Fruit fly (Drosophila melanogaster): Measurements from ENCODE around the gene CG5162.
A peak's percentile ranks its signal among the peaks of the same experiment; 100 is the strongest.

Gene CG5162

DNA sequence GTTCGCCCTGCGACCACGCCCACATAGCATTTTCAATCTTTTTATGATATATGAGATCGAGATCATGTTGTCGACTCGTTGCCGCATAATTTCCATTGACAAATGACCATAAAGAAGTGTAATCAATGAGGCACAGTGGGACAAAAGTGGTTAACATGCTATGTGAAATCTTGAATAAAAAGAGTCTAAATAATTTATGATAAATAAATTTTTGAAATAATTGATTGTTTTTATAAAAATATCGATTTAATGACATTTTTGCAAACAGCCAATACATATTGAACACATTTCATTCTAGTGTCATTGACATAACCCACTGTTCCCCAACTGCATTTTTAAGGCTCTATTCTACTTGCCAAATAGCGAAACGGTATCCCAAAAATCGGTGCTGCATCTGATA is 27.6 kb upstream of the CG5162 start (continued):
- no peak for TF ChIP-seq CG5953 (GFP tag; IDR thresholded peaks at IDR 0.05)
- peak; percentile 48 for TF ChIP-seq unpg (GFP tag; optimal IDR thresholded peaks at IDR 0.05)
- TF ChIP-seq Ptx1 (GFP tag; IDR thresholded peaks at IDR 0.05): peak; percentile 40; the same call in 1 of the 2 replicates
- no peak for TF ChIP-seq ro (GFP tag; IDR thresholded peaks at IDR 0.05)
- peak; percentile 23 for TF ChIP-seq phol (tag; optimal IDR thresholded peaks at IDR 0.05)
- TF ChIP-seq CG13287 (GFP tag; IDR thresholded peaks at IDR 0.05; ENCODE audit: partially characterized antibody): no peak
- peak in 1 of 2 experiments; percentile 13 for TF ChIP-seq dpn (GFP tag; optimal IDR thresholded peaks at IDR 0.05)
- no peak for TF ChIP-seq CG10274 (GFP tag; optimal IDR thresholded peaks at IDR 0.05)
- TF ChIP-seq Hr51 (GFP tag; optimal IDR thresholded peaks at IDR 0.05): peak in 1 of 2 experiments; percentile 50
- no peak for TF ChIP-seq wek (GFP tag; optimal IDR thresholded peaks at IDR 0.05)
- peak; percentile 10 for TF ChIP-seq Med (GFP tag)
- TF ChIP-seq H15 (GFP tag; IDR thresholded peaks at IDR 0.05): no peak

DNA sequence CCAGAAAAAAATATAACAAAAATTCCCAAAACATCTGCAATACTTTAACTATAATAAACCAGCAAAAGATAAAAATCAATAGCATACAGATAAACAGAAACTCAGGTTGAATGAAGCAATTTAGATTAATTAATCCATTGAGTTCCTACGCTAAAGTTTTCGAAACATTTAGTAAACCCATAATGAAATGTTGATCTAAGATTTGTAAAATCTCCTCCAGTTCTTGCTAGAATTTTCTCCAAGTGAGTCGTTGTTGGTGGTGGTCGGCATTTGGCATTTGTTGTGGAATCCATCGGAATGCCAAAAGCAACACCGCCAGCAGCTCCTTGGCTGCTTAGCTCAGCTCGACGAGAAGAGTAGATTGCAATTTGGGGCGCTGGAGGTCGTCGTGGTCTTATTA is 26.9 kb upstream of the CG5162 start:
- TF ChIP-seq sens (GFP tag) (peak; percentile 77), Lhr (GFP tag; optimal IDR thresholded peaks at IDR 0.05) (no peak)

DNA sequence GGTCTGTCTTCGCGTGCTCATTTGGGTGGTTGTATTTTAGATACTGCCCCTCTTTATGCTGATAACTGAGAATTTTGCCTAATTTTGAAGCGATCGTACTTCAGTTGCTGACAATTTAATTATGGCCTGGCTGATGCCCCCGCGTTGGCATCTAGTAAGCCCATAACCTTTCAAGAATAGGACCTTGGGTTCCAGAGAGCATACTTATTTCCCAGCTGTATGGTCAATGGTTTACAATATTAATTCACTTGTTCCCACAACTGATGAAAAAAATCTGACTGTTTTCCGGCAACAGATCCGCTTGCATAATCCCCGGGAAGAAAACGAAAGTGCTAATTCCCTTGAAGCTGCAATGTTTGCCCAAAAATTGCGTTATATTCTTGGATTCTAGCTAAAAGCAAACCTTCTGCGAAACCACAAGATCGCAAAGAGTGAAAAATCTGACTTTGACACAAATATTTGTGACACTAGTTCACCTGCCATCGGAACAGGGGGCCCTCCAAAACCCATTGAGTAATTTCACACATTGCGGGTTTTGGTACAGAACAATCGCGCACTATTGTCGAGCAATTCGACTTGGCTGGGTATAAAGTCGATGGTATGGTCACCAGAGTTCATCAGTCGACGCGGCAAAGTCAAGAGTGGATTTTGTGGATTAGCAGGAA is 12.5 kb upstream of the CG5162 start, which contains the start of the genes TTLL1A and CG5070:
Gene TTLL1A, minus strand, starts transcription at position 101 of the 665 bp plus-strand sequence.
Gene CG5070, plus strand, starts transcription at position 615 of the 665 bp plus-strand sequence.
- TF ChIP-seq sisA (GFP tag; IDR thresholded peaks at IDR 0.05) (no peak), fu2 (GFP tag; optimal IDR thresholded peaks at IDR 0.05) (no peak), Nf-YA (GFP tag; IDR thresholded peaks at IDR 0.05) (no peak), tgo (GFP tag; IDR thresholded peaks at IDR 0.05) (no peak), CG3847 (GFP tag; IDR thresholded peaks at IDR 0.05) (no peak), kni (GFP tag; optimal IDR thresholded peaks at IDR 0.05) (no peak), gcm (GFP tag; optimal IDR thresholded peaks at IDR 0.05) (no peak), fru (optimal IDR thresholded peaks at IDR 0.05) (no peak), CG6175 (GFP tag; IDR thresholded peaks at IDR 0.05) (no peak), vfl (GFP tag; optimal IDR thresholded peaks at IDR 0.05) (no peak), Dip3 (GFP tag; optimal IDR thresholded peaks at IDR 0.05) (no peak), shn (GFP tag; optimal IDR thresholded peaks at IDR 0.05) (no peak)

DNA sequence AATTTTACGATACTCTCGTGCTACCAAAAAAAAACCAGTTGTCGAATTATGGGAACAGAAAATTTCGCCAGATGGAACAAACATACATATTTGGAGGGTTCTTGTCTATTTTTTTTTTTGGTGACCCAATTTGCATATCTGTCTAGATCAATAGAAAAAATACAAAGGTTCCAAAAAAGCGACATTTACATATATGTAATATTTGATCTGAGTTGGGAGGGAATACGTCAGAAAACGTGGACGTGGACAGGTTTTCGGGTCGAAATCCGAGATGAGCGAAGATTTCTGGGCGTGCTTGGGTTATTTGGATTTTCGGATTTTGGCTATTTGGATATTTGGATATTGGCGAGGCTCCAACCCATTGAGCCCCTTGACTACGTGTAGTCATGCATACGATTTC is 10.1 kb upstream of the CG5162 start:
- TF ChIP-seq ATbp (GFP tag; optimal IDR thresholded peaks at IDR 0.05) (no peak), CG1647 (GFP tag; optimal IDR thresholded peaks at IDR 0.05) (no peak), CG8924 (tag; optimal IDR thresholded peaks at IDR 0.05) (no peak), CG12769 (tag; optimal IDR thresholded peaks at IDR 0.05) (peak; percentile 60), CG11247 (GFP tag; IDR thresholded peaks at IDR 0.05) (no peak), sd (tag; optimal IDR thresholded peaks at IDR 0.05) (peak; percentile 54), sqz (GFP tag; optimal IDR thresholded peaks at IDR 0.05) (no peak), Kr (GFP tag; optimal IDR thresholded peaks at IDR 0.05) (no peak), her (GFP tag; optimal IDR thresholded peaks at IDR 0.05) (no peak), CG13894 (tag; optimal IDR thresholded peaks at IDR 0.05) (peak; percentile 98)
